Worm (Caenorhabditis elegans): ENCODE data around the gene T16G1.13.

DNA sequence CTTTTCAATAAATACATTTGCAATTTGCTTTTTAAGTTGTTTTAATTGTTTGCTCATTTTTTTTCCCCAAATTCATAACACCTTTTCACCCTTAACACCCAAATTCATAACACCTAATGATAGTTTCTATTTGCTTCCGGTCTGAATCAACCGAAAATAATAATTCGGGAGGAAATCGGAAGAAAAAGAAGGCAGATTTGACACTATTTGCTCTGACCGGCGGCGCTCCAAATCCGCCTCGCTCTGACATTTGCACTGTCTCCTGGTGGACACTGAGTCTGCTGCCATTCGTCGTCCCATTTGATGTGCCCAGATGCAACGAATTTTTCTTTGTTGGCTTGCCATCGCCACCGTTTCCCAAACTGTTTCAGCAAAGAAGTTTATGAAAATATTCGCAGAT, 25.6 kb upstream of the T16G1.13 start, which contains the start of gene pqn-67:
- TF ChIP-seq skn-1 (tag; optimal IDR thresholded peaks at IDR 0.05) (no peak), egl-13 (tag; optimal IDR thresholded peaks at IDR 0.05) (no peak), unc-130 (tag; optimal IDR thresholded peaks at IDR 0.05) (no peak), fos-1 (tag; optimal IDR thresholded peaks at IDR 0.05) (no peak), tbx-2 (tag; optimal IDR thresholded peaks at IDR 0.05) (no peak), lsy-2 (tag; optimal IDR thresholded peaks at IDR 0.05) (no peak), ama-1 (optimal IDR thresholded peaks at IDR 0.05) (no peak)
